Fruit fly (Drosophila melanogaster) whole organism, embryonic: ENCODE measurements around the gene Ugt36F1.

ENCODE experiments used
- Bgb ChIP-seq: fragments of 200-800 bp; sonication (Bioruptor generic); IDR thresholded peaks from 2 replicates; pipeline ENCODE4 v1.3.6; 2022; ENCODE audit warnings: missing biosample characterization, missing genetic modification characterization; ENCODE audit not compliant: partially characterized antibody
- Bteb2 ChIP-seq: fragments of 200-800 bp; sonication (Bioruptor generic); optimal IDR thresholded peaks from 2 replicates; lab custom pipeline; 2016; ENCODE audit warnings: missing biosample characterization, missing genetic modification characterization
- CG10209 ChIP-seq: fragments of 200-800 bp; sonication (Bioruptor generic); optimal IDR thresholded peaks from 3 replicates; lab custom pipeline; 2017; ENCODE audit warnings: missing biosample characterization, mild to moderate bottlenecking, missing genetic modification characterization, missing genetic modification reagents
- CG10274 ChIP-seq: fragments of 200-800 bp; sonication (Bioruptor generic); optimal IDR thresholded peaks from 3 replicates; lab custom pipeline; 2017; ENCODE audit warnings: missing biosample characterization, mild to moderate bottlenecking, missing genetic modification characterization
- CG11695 ChIP-seq: fragments of 200-800 bp; sonication (Bioruptor generic); IDR thresholded peaks from 3 replicates; pipeline ENCODE4 v1.3.6; 2022; ENCODE audit warnings: missing biosample characterization, missing genetic modification characterization
- CG1233 ChIP-seq: fragments of 200-800 bp; sonication (Bioruptor generic); optimal IDR thresholded peaks from 4 replicates; lab custom pipeline; 2018; ENCODE audit warnings: missing biosample characterization, mild to moderate bottlenecking, missing genetic modification characterization
- CG13624 ChIP-seq: fragments of 200-800 bp; sonication (Bioruptor generic); optimal IDR thresholded peaks from 2 replicates; lab custom pipeline; 2016; ENCODE audit warnings: missing biosample characterization, missing genetic modification characterization
- CG14014 ChIP-seq: fragments of 200-800 bp; sonication (Bioruptor generic); IDR thresholded peaks from 2 replicates; pipeline ENCODE4 v1.3.6; 2022; ENCODE audit warnings: missing biosample characterization, missing genetic modification characterization
- CG17328 ChIP-seq: fragments of 200-800 bp; sonication (Bioruptor generic); IDR thresholded peaks from 2 replicates; pipeline ENCODE4 v1.3.6; 2022; ENCODE audit warnings: missing biosample characterization, missing genetic modification characterization
- CG17385 ChIP-seq: fragments of 200-800 bp; sonication (Bioruptor generic); optimal IDR thresholded peaks from 3 replicates; lab custom pipeline; 2018; ENCODE audit warnings: missing biosample characterization, mild to moderate bottlenecking, missing genetic modification characterization
- CG17829 ChIP-seq: fragments of 200-800 bp; optimal IDR thresholded peaks from 2 replicates; lab custom pipeline; 2019; ENCODE audit warnings: missing biosample characterization, mild to moderate bottlenecking, missing genetic modification characterization, moderate library complexity
- CG1792 ChIP-seq: fragments of 200-800 bp; sonication (Bioruptor generic); optimal IDR thresholded peaks from 2 replicates; lab custom pipeline; 2016; ENCODE audit warnings: missing biosample characterization, missing genetic modification characterization
- CG1832 ChIP-seq: fragments of 200-800 bp; sonication (Bioruptor generic); optimal IDR thresholded peaks from 2 replicates; lab custom pipeline; 2017; ENCODE audit warnings: missing biosample characterization, mild to moderate bottlenecking, missing genetic modification characterization, inconsistent platforms
- CG34224 ChIP-seq: fragments of 200-800 bp; sonication (Bioruptor generic); IDR thresholded peaks from 3 replicates; pipeline ENCODE4 v1.3.6; 2022; ENCODE audit warnings: missing biosample characterization, missing genetic modification characterization; ENCODE audit not compliant: partially characterized antibody
- CG3995 ChIP-seq: fragments of 200-800 bp; sonication (Bioruptor generic); optimal IDR thresholded peaks from 3 replicates; lab custom pipeline; 2016; ENCODE audit warnings: missing biosample characterization, missing genetic modification characterization
- CG8924 ChIP-seq: fragments of 200-800 bp; optimal IDR thresholded peaks from 3 replicates; lab custom pipeline; 2019; ENCODE audit warnings: missing biosample characterization, mild to moderate bottlenecking, missing genetic modification characterization, moderate library complexity
- CG9437 ChIP-seq: fragments of 200-800 bp; sonication (Bioruptor generic); optimal IDR thresholded peaks from 2 replicates; lab custom pipeline; 2018; ENCODE audit warnings: missing biosample characterization, mild to moderate bottlenecking, missing genetic modification characterization
- Chrac-16 ChIP-seq: fragments of 200-800 bp; sonication (Bioruptor generic); optimal IDR thresholded peaks from 3 replicates; lab custom pipeline; 2016; ENCODE audit warnings: missing biosample characterization, missing genetic modification characterization
- Dad ChIP-seq: fragments of 200-800 bp; sonication (Bioruptor generic); optimal IDR thresholded peaks from 3 replicates; lab custom pipeline; 2016; ENCODE audit warnings: missing biosample characterization, missing genetic modification characterization
- Dll ChIP-seq: fragments of 200-800 bp; sonication (Bioruptor generic); IDR thresholded peaks from 4 replicates; pipeline ENCODE4 v1.3.6; 2022; ENCODE audit warnings: missing biosample characterization, missing genetic modification characterization; ENCODE audit not compliant: partially characterized antibody
- Doc2 ChIP-seq: fragments of 200-800 bp; sonication (Bioruptor generic); IDR thresholded peaks from 2 replicates; pipeline ENCODE4 v1.3.6; 2022; ENCODE audit warnings: missing biosample characterization, missing genetic modification characterization
- Drgx ChIP-seq: fragments of 200-800 bp; sonication (Bioruptor generic); IDR thresholded peaks from 2 replicates; pipeline ENCODE4 v1.3.6; 2022; ENCODE audit warnings: missing biosample characterization, missing genetic modification characterization
- E2f1 ChIP-seq: fragments of 200-800 bp; sonication (Bioruptor generic); IDR thresholded peaks from 2 replicates; pipeline ENCODE4 v1.3.6; 2022; ENCODE audit warnings: missing biosample characterization, missing genetic modification characterization
- GATAe ChIP-seq: fragments of 200-800 bp; sonication (Bioruptor generic); conservative IDR thresholded peaks from 2 replicates; pipeline ENCODE4 v1.3.6; 2022; ENCODE audit warnings: missing biosample characterization, missing genetic modification characterization
- HLHmδ ChIP-seq: fragments of 200-800 bp; sonication (Bioruptor generic); optimal IDR thresholded peaks from 2 replicates; lab custom pipeline; 2018; ENCODE audit warnings: missing biosample characterization, mild to moderate bottlenecking, missing genetic modification characterization, moderate library complexity
- HmgZ ChIP-seq: fragments of 200-800 bp; sonication (Bioruptor generic); optimal IDR thresholded peaks from 2 replicates; lab custom pipeline; 2018; ENCODE audit warnings: missing biosample characterization, mild to moderate bottlenecking, missing genetic modification characterization
- Jarid2 ChIP-seq: fragments of 200-800 bp; sonication (Bioruptor generic); optimal IDR thresholded peaks from 3 replicates; lab custom pipeline; 2017; ENCODE audit warnings: mild to moderate bottlenecking, missing biosample characterization, missing genetic modification reagents, missing genetic modification characterization
- Oli ChIP-seq: fragments of 200-800 bp; sonication (Bioruptor generic); optimal IDR thresholded peaks from 2 replicates; lab custom pipeline; 2018; ENCODE audit warnings: missing biosample characterization, mild to moderate bottlenecking, missing genetic modification characterization, moderate library complexity
- Poxn ChIP-seq: fragments of 200-800 bp; sonication (Bioruptor generic); IDR thresholded peaks from 2 replicates; pipeline ENCODE4 v1.3.6; 2022; ENCODE audit warnings: missing biosample characterization, missing genetic modification characterization
- Rfx ChIP-seq: fragments of 200-800 bp; sonication (Bioruptor generic); IDR thresholded peaks from 2 replicates; pipeline ENCODE4 v1.3.6; 2022; ENCODE audit warnings: missing biosample characterization, missing genetic modification characterization
- Scr ChIP-seq: fragments of 200-800 bp; sonication (Bioruptor generic); IDR thresholded peaks from 2 replicates; pipeline ENCODE4 v1.3.6; 2022; ENCODE audit warnings: missing biosample characterization, missing genetic modification characterization; ENCODE audit not compliant: partially characterized antibody
- Side ChIP-seq: fragments of 200-800 bp; sonication (Bioruptor generic); optimal IDR thresholded peaks from 2 replicates; lab custom pipeline; 2016; ENCODE audit warnings: missing biosample characterization, missing genetic modification characterization
- Stat92E ChIP-seq, 3 experiments: fragments of >200 bp in 2 of 3; fragments of 200-800 bp in 1 of 3; sonication (Bioruptor generic) in 1 of 3; optimal IDR thresholded peaks; 2 replicates each; lab custom pipeline; 2017 to 2019; ENCODE audit warnings: missing biosample characterization in 3 of 3, missing genetic modification characterization in 3 of 3, mild to moderate bottlenecking in 1 of 3, moderate library complexity in 1 of 3
- al ChIP-seq: fragments of 200-800 bp; sonication (Bioruptor generic); IDR thresholded peaks from 2 replicates; pipeline ENCODE4 v1.3.6; 2022; ENCODE audit warnings: missing biosample characterization, missing genetic modification characterization
- bbx ChIP-seq: fragments of 200-800 bp; sonication (Bioruptor generic); IDR thresholded peaks from 2 replicates; pipeline ENCODE4 v1.3.6; 2022; ENCODE audit warnings: missing biosample characterization, missing genetic modification characterization; ENCODE audit not compliant: partially characterized antibody
- chn ChIP-seq: fragments of 200-800 bp; sonication (Bioruptor generic); optimal IDR thresholded peaks from 2 replicates; lab custom pipeline; 2016; ENCODE audit warnings: missing biosample characterization, missing genetic modification characterization
- crc ChIP-seq: fragments of 200-800 bp; sonication (Bioruptor generic); optimal IDR thresholded peaks from 2 replicates; lab custom pipeline; 2016; ENCODE audit warnings: missing biosample characterization, missing genetic modification characterization
- croc ChIP-seq: fragments of 200-800 bp; sonication (Bioruptor generic); conservative IDR thresholded peaks from 3 replicates; pipeline ENCODE4 v1.3.6; 2022; ENCODE audit warnings: missing biosample characterization, missing genetic modification characterization
- gcm ChIP-seq: fragments of 200-800 bp; sonication (Bioruptor generic); optimal IDR thresholded peaks from 2 replicates; lab custom pipeline; 2019; ENCODE audit warnings: missing biosample characterization, mild to moderate bottlenecking, missing genetic modification characterization, moderate library complexity
- gt ChIP-seq: fragments of 200-800 bp; sonication (Bioruptor generic); IDR thresholded peaks from 2 replicates; pipeline ENCODE4 v1.3.6; 2022; ENCODE audit warnings: missing biosample characterization, missing genetic modification characterization
- mam ChIP-seq: fragments of 200-800 bp; sonication (Bioruptor generic); optimal IDR thresholded peaks from 3 replicates; lab custom pipeline; 2016; ENCODE audit warnings: missing biosample characterization, missing genetic modification characterization
- mirr ChIP-seq: fragments of 200-800 bp; sonication (Bioruptor generic); optimal IDR thresholded peaks from 3 replicates; lab custom pipeline; 2018; ENCODE audit warnings: missing biosample characterization, mild to moderate bottlenecking, missing genetic modification characterization
- pb ChIP-seq: fragments of 200-800 bp; sonication (Bioruptor generic); optimal IDR thresholded peaks from 3 replicates; lab custom pipeline; 2016; ENCODE audit warnings: missing biosample characterization, missing genetic modification characterization
- pho ChIP-seq: fragments of 200-800 bp; sonication (Bioruptor generic); optimal IDR thresholded peaks from 2 replicates; lab custom pipeline; 2016; ENCODE audit warnings: missing biosample characterization, missing genetic modification characterization
- pzg ChIP-seq: fragments of 200-800 bp; sonication (Bioruptor generic); optimal IDR thresholded peaks from 3 replicates; lab custom pipeline; 2018; ENCODE audit warnings: missing biosample characterization, mild to moderate bottlenecking, missing genetic modification characterization, moderate library complexity
- sisA ChIP-seq: fragments of 200-800 bp; sonication (Bioruptor generic); IDR thresholded peaks from 2 replicates; pipeline ENCODE4 v1.3.6; 2022; ENCODE audit warnings: missing biosample characterization, missing genetic modification characterization
- sr ChIP-seq: fragments of 200-800 bp; sonication (Bioruptor generic); IDR thresholded peaks from 3 replicates; pipeline ENCODE4 v1.3.6; 2022; ENCODE audit warnings: missing biosample characterization, missing genetic modification characterization
- stc ChIP-seq: fragments of 200-800 bp; sonication (Bioruptor generic); IDR thresholded peaks from 2 replicates; pipeline ENCODE4 v1.3.6; 2022; ENCODE audit warnings: missing biosample characterization, missing genetic modification characterization
- tap ChIP-seq: fragments of 200-800 bp; optimal IDR thresholded peaks from 3 replicates; lab custom pipeline; 2019; ENCODE audit warnings: missing biosample characterization, mild to moderate bottlenecking, missing genetic modification characterization, moderate library complexity
- tgo ChIP-seq: fragments of 200-800 bp; sonication (Bioruptor generic); IDR thresholded peaks from 3 replicates; pipeline ENCODE4 v1.3.6; 2022; ENCODE audit warnings: missing biosample characterization, missing genetic modification characterization
- tup ChIP-seq: fragments of 200-800 bp; sonication (Bioruptor generic); optimal IDR thresholded peaks from 2 replicates; lab custom pipeline; 2016; ENCODE audit warnings: missing biosample characterization, mild to moderate bottlenecking, missing genetic modification characterization, moderate library complexity
- yki ChIP-seq: fragments of >200 bp; optimal IDR thresholded peaks from 3 replicates; lab custom pipeline; 2018

Gene Ugt36F1

dm6 chr2L:18822805-18823204 lies 3.7 kb downstream of the Ugt36F1 start (continued):
- TF ChIP-seq CG14014 (GFP tag; lab: Robert Waterston, UW) (peak; percentile 72; the same call in 1 of the 2 replicates), CG10209 (GFP tag; lab: Kevin White, UChicago) (peak; percentile 54), al (GFP tag; lab: Robert Waterston, UW) (no peak), CG1233 (GFP tag; lab: Kevin White, UChicago) (peak; percentile 73), chn (GFP tag; lab: Kevin White, UChicago) (no peak), Side (GFP tag; lab: Kevin White, UChicago) (peak; percentile 45), pzg (GFP tag; lab: Kevin White, UChicago) (no peak), HLHmδ (GFP tag; lab: Kevin White, UChicago) (peak; percentile 74), CG8924 (peak; percentile 8), sr (GFP tag; lab: Robert Waterston, UW) (no peak), CG9437 (GFP tag; lab: Kevin White, UChicago) (no peak), Rfx (no peak; the same call in 1 of the 2 replicates), Bgb (GFP tag; lab: Robert Waterston, UW) (no peak), gcm (peak; percentile 16), HmgZ (no peak), crc (GFP tag; lab: Kevin White, UChicago) (no peak), gt (GFP tag; lab: Robert Waterston, UW) (no peak), tgo (no peak), pb (GFP tag; lab: Kevin White, UChicago) (no peak), stc (no peak), CG10274 (GFP tag; lab: Kevin White, UChicago) (no peak), Chrac-16 (no peak), Dad (GFP tag; lab: Kevin White, UChicago) (no peak), CG17328 (GFP tag; lab: Robert Waterston, UW) (peak; percentile 32; the same call in 1 of the 2 replicates), CG13624 (no peak), Dll (no peak), croc (GFP tag; lab: Robert Waterston, UW) (no peak), CG17385 (GFP tag; lab: Kevin White, UChicago) (peak; percentile 22), yki (no peak), Doc2 (no peak), Bteb2 (GFP tag; lab: Kevin White, UChicago) (no peak), bbx (no peak), sisA (GFP tag; lab: Robert Waterston, UW) (no peak), mam (GFP tag; lab: Kevin White, UChicago) (no peak), GATAe (GFP tag; lab: Robert Waterston, UW) (no peak), Jarid2 (GFP tag; lab: Kevin White, UChicago) (no peak), CG1792 (GFP tag; lab: Kevin White, UChicago) (peak; percentile 45), CG17829 (no peak), CG1832 (no peak), Drgx (GFP tag; lab: Robert Waterston, UW) (no peak), E2f1 (peak; percentile 29; the same call in 1 of the 2 replicates), Scr (no peak), Stat92E (GFP tag; optimal IDR thresholded peaks at IDR 0.05; lab: Kevin White, UChicago) (no peak), Oli (peak; percentile 4), Poxn (no peak), tup (GFP tag; lab: Kevin White, UChicago) (no peak), pho (GFP tag; lab: Kevin White, UChicago) (no peak), mirr (GFP tag; lab: Kevin White, UChicago) (peak; percentile 76), CG34224 (no peak), CG3995 (GFP tag; lab: Kevin White, UChicago) (no peak), tap (tag; lab: Kevin White, UChicago) (no peak), CG11695 (GFP tag; lab: Robert Waterston, UW) (peak; percentile 48; the same call in 1 of the 3 replicates)
